Fruit fly (Drosophila melanogaster): ENCODE measurements around the gene Taf9.
A peak's percentile ranks its signal among the peaks of the same experiment; 100 is the strongest.

Gene Taf9

dm6 chrX:17887208-17887627 lies 45.3 kb downstream of the Taf9 start, which contains the start of gene mnb (continued):
- TF ChIP-seq CG12659 (GFP tag; optimal IDR thresholded peaks at IDR 0.05) (peak; percentile 68), hb (GFP tag; IDR thresholded peaks at IDR 0.05; ENCODE audit: partially characterized antibody) (peak; percentile 99), HLH54F (GFP tag; optimal IDR thresholded peaks at IDR 0.05) (peak; percentile 8), CG34224 (GFP tag; IDR thresholded peaks at IDR 0.05; ENCODE audit: partially characterized antibody) (peak; percentile 99), CG10147 (GFP tag; optimal IDR thresholded peaks at IDR 0.05) (no peak), NC2α (GFP tag; optimal IDR thresholded peaks at IDR 0.05) (no peak), mld (GFP tag; IDR thresholded peaks at IDR 0.05; ENCODE audit: partially characterized antibody) (peak; percentile 98), Mes4 (GFP tag; optimal IDR thresholded peaks at IDR 0.05) (peak; percentile 24), CG13424 (tag; optimal IDR thresholded peaks at IDR 0.05) (peak; percentile 14), CG17186 (GFP tag; optimal IDR thresholded peaks at IDR 0.05) (peak; percentile 62), nmo (GFP tag; optimal IDR thresholded peaks at IDR 0.05) (peak; percentile 64), Scr (GFP tag; IDR thresholded peaks at IDR 0.05; ENCODE audit: partially characterized antibody) (peak; percentile 99), CG9797 (GFP tag; optimal IDR thresholded peaks at IDR 0.05) (peak; percentile 58), nerfin-2 (GFP tag; IDR thresholded peaks at IDR 0.05; ENCODE audit: partially characterized antibody) (peak; percentile 99), Bgb (GFP tag; IDR thresholded peaks at IDR 0.05; ENCODE audit: partially characterized antibody) (peak; percentile 97), CG30403 (GFP tag; optimal IDR thresholded peaks at IDR 0.05) (peak; percentile 27), hbn (GFP tag; IDR thresholded peaks at IDR 0.05; ENCODE audit: partially characterized antibody) (peak; percentile 99), ase (GFP tag; IDR thresholded peaks at IDR 0.05) (no peak), Xrp1 (GFP tag; IDR thresholded peaks at IDR 0.05) (no peak), Trl (optimal IDR thresholded peaks at IDR 0.05) (no peak), Trl (GFP tag; optimal IDR thresholded peaks at IDR 0.05) (no peak), CG30020 (tag; optimal IDR thresholded peaks at IDR 0.05) (peak; percentile 1), gro (GFP tag; optimal IDR thresholded peaks at IDR 0.05) (peak; percentile 11), fd3F (GFP tag; optimal IDR thresholded peaks at IDR 0.05) (no peak), row (GFP tag; IDR thresholded peaks at IDR 0.05) (peak; percentile 63), CG5953 (GFP tag; IDR thresholded peaks at IDR 0.05) (no peak), CG7928 (GFP tag; optimal IDR thresholded peaks at IDR 0.05) (no peak), slou (GFP tag; optimal IDR thresholded peaks at IDR 0.05) (peak; percentile 11), Sox100B (GFP tag; optimal IDR thresholded peaks at IDR 0.05) (no peak), Hsf (GFP tag; optimal IDR thresholded peaks at IDR 0.05) (peak; percentile 11), bcd (GFP tag; optimal IDR thresholded peaks at IDR 0.05) (peak; percentile 28), Stat92E (GFP tag; optimal IDR thresholded peaks at IDR 0.05) (peak in 1 of 3 experiments; percentile 33), pita (GFP tag; optimal IDR thresholded peaks at IDR 0.05) (peak; percentile 88), CG7745 (tag; optimal IDR thresholded peaks at IDR 0.05) (no peak), CG8089 (GFP tag; optimal IDR thresholded peaks at IDR 0.05) (peak; percentile 3), CG3163 (GFP tag; optimal IDR thresholded peaks at IDR 0.05) (peak; percentile 2), Taf1 (GFP tag; IDR thresholded peaks at IDR 0.05) (no peak), BEAF-32 (GFP tag; optimal IDR thresholded peaks at IDR 0.05) (peak; percentile 99), CoRest (tag; optimal IDR thresholded peaks at IDR 0.05) (peak; percentile 55), Dp (GFP tag; optimal IDR thresholded peaks at IDR 0.05) (peak; percentile 82), ems (GFP tag; optimal IDR thresholded peaks at IDR 0.05) (peak; percentile 11), CG11504 (tag; optimal IDR thresholded peaks at IDR 0.05) (peak; percentile 17), CG2116 (GFP tag; optimal IDR thresholded peaks at IDR 0.05) (peak; percentile 91), CG16863 (GFP tag; optimal IDR thresholded peaks at IDR 0.05) (peak; percentile 26), trem (tag; optimal IDR thresholded peaks at IDR 0.05) (peak; percentile 58), CG12155 (GFP tag; optimal IDR thresholded peaks at IDR 0.05) (no peak), CG11560 (tag; IDR thresholded peaks at IDR 0.05) (peak; percentile 96), D (optimal IDR thresholded peaks at IDR 0.05) (no peak), D (GFP tag; optimal IDR thresholded peaks at IDR 0.05) (no peak), CG32532 (GFP tag; IDR thresholded peaks at IDR 0.05) (peak; percentile 33; the same call in 1 of the 2 replicates)

Data from whole organism, embryonic.